Fruit fly (Drosophila melanogaster): ENCODE data around the gene rumpel.

The rumpel gene

dm6 chrX:7425643-7426042 is 7.2 kb downstream of the rumpel start, which contains the start of gene CG32726:
TSS of gene CG32726 (minus strand) at chrX:7425743.
- TF ChIP-seq Eip74EF (GFP tag; optimal IDR thresholded peaks at IDR 0.05) = no peak
- no peak for TF ChIP-seq CG3838 (GFP tag; optimal IDR thresholded peaks at IDR 0.05)
- TF ChIP-seq BtbVII (GFP tag; optimal IDR thresholded peaks at IDR 0.05) = no peak
- no peak for TF ChIP-seq her (GFP tag; optimal IDR thresholded peaks at IDR 0.05)

- TF ChIP-seq crol (GFP tag; IDR thresholded peaks at IDR 0.05) = peak; percentile 85
- no peak for TF ChIP-seq ham (GFP tag; IDR thresholded peaks at IDR 0.05)
- TF ChIP-seq Hey (tag; optimal IDR thresholded peaks at IDR 0.05) = peak; percentile 6
- peak; percentile 81 for TF ChIP-seq nerfin-1 (tag; optimal IDR thresholded peaks at IDR 0.05)
- peak; percentile 27 for TF ChIP-seq mirr (GFP tag; optimal IDR thresholded peaks at IDR 0.05)
Measured at dm6 chrX:7432393-7432792, 14.0 kb downstream of the rumpel start.

- TF ChIP-seq TFAM (GFP tag; optimal IDR thresholded peaks at IDR 0.05) (no peak), Rx (GFP tag; IDR thresholded peaks at IDR 0.05) (no peak), aop (GFP tag; IDR thresholded peaks at IDR 0.05) (no peak), CG11723 (GFP tag; optimal IDR thresholded peaks at IDR 0.05) (no peak), CG12744 (GFP tag; optimal IDR thresholded peaks at IDR 0.05) (no peak), CG9215 (GFP tag; IDR thresholded peaks at IDR 0.05) (no peak), amos (GFP tag; IDR thresholded peaks at IDR 0.05; ENCODE audit: partially characterized antibody) (peak; percentile 13; the same call in 1 of the 2 replicates), CG13424 (tag; optimal IDR thresholded peaks at IDR 0.05) (no peak), zen2 (GFP tag; IDR thresholded peaks at IDR 0.05; ENCODE audit: partially characterized antibody) (peak; percentile 42; the same call in 1 of the 3 replicates), Dp (GFP tag; optimal IDR thresholded peaks at IDR 0.05) (no peak), gt (GFP tag; IDR thresholded peaks at IDR 0.05) (no peak), E2f2 (GFP tag; IDR thresholded peaks at IDR 0.05) (no peak), Dip2 (GFP tag; IDR thresholded peaks at IDR 0.05) (no peak), slp2 (GFP tag; optimal IDR thresholded peaks at IDR 0.05) (no peak), bbx (GFP tag; IDR thresholded peaks at IDR 0.05; ENCODE audit: partially characterized antibody) (peak; percentile 64), CG16813 (GFP tag; IDR thresholded peaks at IDR 0.05; ENCODE audit: partially characterized antibody) (no peak), CG12219 (GFP tag; optimal IDR thresholded peaks at IDR 0.05) (no peak), Elba2 (GFP tag; optimal IDR thresholded peaks at IDR 0.05) (no peak), CG17802 (tag; optimal IDR thresholded peaks at IDR 0.05) (no peak), abd-A (tag; optimal IDR thresholded peaks at IDR 0.05) (no peak), CG4820 (GFP tag; optimal IDR thresholded peaks at IDR 0.05) (no peak), D19B (GFP tag; optimal IDR thresholded peaks at IDR 0.05) (no peak), CG6683 (GFP tag; optimal IDR thresholded peaks at IDR 0.05) (no peak), Hand (GFP tag; optimal IDR thresholded peaks at IDR 0.05) (no peak), Trl (optimal IDR thresholded peaks at IDR 0.05) (peak; percentile 16 to 49), Trl (GFP tag; optimal IDR thresholded peaks at IDR 0.05) (no peak), MTF-1 (GFP tag; optimal IDR thresholded peaks at IDR 0.05; ENCODE audit: borderline replicate concordance) (no peak), CG9609 (GFP tag; optimal IDR thresholded peaks at IDR 0.05) (no peak), Ada2b (GFP tag; IDR thresholded peaks at IDR 0.05) (no peak), onecut (GFP tag; IDR thresholded peaks at IDR 0.05) (no peak), CG14860 (GFP tag; IDR thresholded peaks at IDR 0.05; ENCODE audit: partially characterized antibody) (no peak), h (optimal IDR thresholded peaks at IDR 0.05) (no peak), kah (GFP tag; optimal IDR thresholded peaks at IDR 0.05) (no peak), exex (tag; optimal IDR thresholded peaks at IDR 0.05) (no peak), Bgb (GFP tag; IDR thresholded peaks at IDR 0.05; ENCODE audit: partially characterized antibody) (peak; percentile 37; the same call in 1 of the 2 replicates), CHES-1-like (GFP tag; optimal IDR thresholded peaks at IDR 0.05) (no peak), jigr1 (GFP tag; IDR thresholded peaks at IDR 0.05) (no peak), z (GFP tag; IDR thresholded peaks at IDR 0.05) (peak; percentile 99), CG4404 (GFP tag; IDR thresholded peaks at IDR 0.05) (no peak), Dad (GFP tag; optimal IDR thresholded peaks at IDR 0.05) (no peak)
Measured at dm6 chrX:7445023-7445422, 26.6 kb downstream of the rumpel start.

Measured in whole organism, embryonic.